Worm (Caenorhabditis elegans): Measurements from ENCODE around the gene sptl-2.
A peak's percentile ranks its signal among the peaks of the same experiment; 100 is the strongest.

Gene sptl-2

DNA sequence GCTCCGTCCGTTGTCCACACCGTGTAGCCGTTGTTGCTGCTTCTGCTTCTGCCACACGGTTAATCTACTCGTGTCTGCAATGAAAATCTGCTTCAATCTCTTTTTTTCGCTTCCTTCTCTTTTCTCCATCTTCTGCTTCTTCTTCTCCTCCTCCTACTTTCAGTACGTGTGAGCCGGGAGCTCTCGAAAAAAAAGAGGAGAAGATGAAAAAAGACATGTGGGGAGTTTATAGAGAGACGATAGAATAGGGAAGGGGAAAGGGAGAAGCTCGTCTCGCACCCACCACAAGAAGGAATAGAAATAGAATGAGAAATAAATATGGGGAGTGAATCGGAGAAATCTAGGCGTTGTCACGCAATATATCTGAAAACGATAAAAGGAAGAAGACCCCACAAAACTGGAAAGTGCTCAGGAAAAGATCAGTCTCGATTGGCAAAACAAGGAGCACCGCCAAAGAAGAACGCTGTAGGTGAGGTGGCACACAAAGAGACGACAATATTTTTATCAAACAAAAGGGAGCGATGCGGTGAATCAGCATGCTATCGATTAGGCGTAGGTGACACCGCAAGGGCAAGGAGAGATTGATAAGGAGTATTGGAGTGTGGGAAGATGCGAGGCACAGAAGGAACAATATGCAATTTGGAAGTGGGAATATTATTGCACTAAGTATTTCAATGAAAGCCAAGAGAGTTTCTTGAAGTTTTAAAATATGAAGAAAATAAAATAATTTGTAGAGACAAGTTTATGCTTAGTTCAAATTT, 39.1 kb upstream of the sptl-2 start, which contains the start of gene let-413 (continued):
- TF ChIP-seq nhr-19 (GFP tag; conservative IDR thresholded peaks at IDR 0.05), result no peak
- TF ChIP-seq lin-13 (GFP tag; optimal IDR thresholded peaks at IDR 0.05), result no peak
- TF ChIP-seq ces-1 (GFP tag; optimal IDR thresholded peaks at IDR 0.05), result no peak
- TF ChIP-seq pag-3 (tag; optimal IDR thresholded peaks at IDR 0.05; ENCODE audit: borderline replicate concordance, insufficient read depth), result no peak
- TF ChIP-seq egl-27 (tag; optimal IDR thresholded peaks at IDR 0.05), result no peak
- TF ChIP-seq nhr-47 (tag; optimal IDR thresholded peaks at IDR 0.05), result no peak
- TF ChIP-seq lin-14 (GFP tag; optimal IDR thresholded peaks at IDR 0.05), result peak; percentile 72
- TF ChIP-seq ztf-11 (tag; optimal IDR thresholded peaks at IDR 0.05), result no peak
- no peak for TF ChIP-seq zag-1 (tag; optimal IDR thresholded peaks at IDR 0.05)
- TF ChIP-seq tlp-1 (tag; optimal IDR thresholded peaks at IDR 0.05), result no peak
- no peak for TF ChIP-seq rnt-1 (tag; optimal IDR thresholded peaks at IDR 0.05)
- no peak for TF ChIP-seq ceh-63 (GFP tag; optimal IDR thresholded peaks at IDR 0.05)
- TF ChIP-seq vab-15 (tag; optimal IDR thresholded peaks at IDR 0.05), result no peak
- TF ChIP-seq ama-1 (optimal IDR thresholded peaks at IDR 0.05), result no peak
- TF ChIP-seq nhr-20 (tag; optimal IDR thresholded peaks at IDR 0.05), result no peak
- TF ChIP-seq mdl-1 (tag; optimal IDR thresholded peaks at IDR 0.05), result no peak
- no peak for TF ChIP-seq efl-1 (optimal IDR thresholded peaks at IDR 0.05)
- TF ChIP-seq efl-1 (GFP tag; optimal IDR thresholded peaks at IDR 0.05 in 1 of 2), result peak in 1 of 2 experiments; percentile 31
- TF ChIP-seq snpc-4 (tag; optimal IDR thresholded peaks at IDR 0.05), result no peak
- TF ChIP-seq elt-3 (tag; optimal IDR thresholded peaks at IDR 0.05), result peak in 1 of 6 experiments; percentile 6
- TF ChIP-seq lin-39 (tag; optimal IDR thresholded peaks at IDR 0.05), result no peak

DNA sequence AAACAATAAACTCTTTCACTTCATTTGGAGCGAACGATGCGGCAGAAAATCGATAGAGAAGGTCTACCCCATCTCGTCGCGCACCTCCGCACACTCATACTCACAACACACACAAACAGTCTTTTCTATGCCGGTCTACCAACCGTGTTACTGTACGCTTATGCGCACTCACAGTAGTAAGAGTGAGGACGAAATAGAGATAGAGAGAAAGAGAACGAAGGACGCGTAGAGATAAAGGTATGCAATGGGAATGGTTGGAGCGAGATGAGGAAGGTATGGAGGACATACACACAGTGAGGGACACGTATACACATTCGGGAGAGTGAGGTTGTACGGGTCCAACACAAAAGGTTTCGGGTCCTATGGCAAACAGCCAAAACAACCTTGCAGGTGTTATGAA, 38.2 kb upstream of the sptl-2 start:
- TF ChIP-seq skn-1 (tag; optimal IDR thresholded peaks at IDR 0.05), result no peak
- no peak for TF ChIP-seq isw-1 (GFP tag; IDR thresholded peaks at IDR 0.05)
- TF ChIP-seq ets-5 (GFP tag; IDR thresholded peaks at IDR 0.05), result no peak
- no peak for TF ChIP-seq dsc-1 (tag; optimal IDR thresholded peaks at IDR 0.05)
- TF ChIP-seq hlh-4 (tag; optimal IDR thresholded peaks at IDR 0.05), result no peak
- no peak for TF ChIP-seq snpc-4 (tag; optimal IDR thresholded peaks at IDR 0.05)
- no peak for TF ChIP-seq ceh-90 (tag; optimal IDR thresholded peaks at IDR 0.05)
- no peak for TF ChIP-seq mef-2 (tag; optimal IDR thresholded peaks at IDR 0.05)
- no peak for TF ChIP-seq aly-2 (tag; optimal IDR thresholded peaks at IDR 0.05)
- TF ChIP-seq nhr-76 (tag; optimal IDR thresholded peaks at IDR 0.05), result no peak
- no peak for TF ChIP-seq hlh-17 (GFP tag; optimal IDR thresholded peaks at IDR 0.05; ENCODE audit: borderline replicate concordance)
- TF ChIP-seq nhr-20 (tag; optimal IDR thresholded peaks at IDR 0.05), result peak; percentile 56
- peak in 1 of 2 experiments; percentile 27 for TF ChIP-seq mdl-1 (tag; optimal IDR thresholded peaks at IDR 0.05)
- no peak for TF ChIP-seq zip-4 (GFP tag; optimal IDR thresholded peaks at IDR 0.05)
- no peak for TF ChIP-seq irx-1 (tag; optimal IDR thresholded peaks at IDR 0.05)
- no peak for TF ChIP-seq jun-1 (tag; optimal IDR thresholded peaks at IDR 0.05)
- TF ChIP-seq ceh-82 (tag; optimal IDR thresholded peaks at IDR 0.05), result no peak
- TF ChIP-seq pag-3 (tag; optimal IDR thresholded peaks at IDR 0.05; ENCODE audit: borderline replicate concordance, insufficient read depth), result no peak
- no peak for TF ChIP-seq Y116A8C.19 (tag; optimal IDR thresholded peaks at IDR 0.05; ENCODE audit: borderline replicate concordance)
- no peak for TF ChIP-seq swsn-7 (tag; optimal IDR thresholded peaks at IDR 0.05)
- TF ChIP-seq pqm-1 (tag; optimal IDR thresholded peaks at IDR 0.05), result no peak
- TF ChIP-seq C04F5.9 (tag; optimal IDR thresholded peaks at IDR 0.05), result no peak
- no peak for TF ChIP-seq zag-1 (tag; optimal IDR thresholded peaks at IDR 0.05)
- no peak for TF ChIP-seq efl-3 (GFP tag; optimal IDR thresholded peaks at IDR 0.05)
- TF ChIP-seq nhr-77 (tag; optimal IDR thresholded peaks at IDR 0.05), result no peak
- no peak for TF ChIP-seq unc-86 (tag; optimal IDR thresholded peaks at IDR 0.05)
- no peak for TF ChIP-seq alr-1 (tag; optimal IDR thresholded peaks at IDR 0.05; ENCODE audit: borderline replicate concordance)
- no peak for TF ChIP-seq grh-1 (GFP tag; IDR thresholded peaks at IDR 0.05)
- TF ChIP-seq nhr-71 (tag; optimal IDR thresholded peaks at IDR 0.05), result peak; percentile 7
- TF ChIP-seq sptf-1 (tag; optimal IDR thresholded peaks at IDR 0.05), result no peak
- no peak for TF ChIP-seq vab-15 (tag; optimal IDR thresholded peaks at IDR 0.05)
- TF ChIP-seq sox-4 (tag; optimal IDR thresholded peaks at IDR 0.05), result no peak
- TF ChIP-seq unc-30 (tag; optimal IDR thresholded peaks at IDR 0.05), result no peak
- no peak for TF ChIP-seq ztf-4 (tag; optimal IDR thresholded peaks at IDR 0.05)
- TF ChIP-seq F16B12.6 (tag; optimal IDR thresholded peaks at IDR 0.05), result peak; percentile 10
- no peak for TF ChIP-seq elt-2 (tag; optimal IDR thresholded peaks at IDR 0.05)

All from whole organism, L1 larva.